Worm (Caenorhabditis elegans): ENCODE measurements around the gene T24H7.9.

- TF ChIP-seq sptf-1 (tag; optimal IDR thresholded peaks at IDR 0.05) (no peak), alr-1 (tag; optimal IDR thresholded peaks at IDR 0.05; ENCODE audit: borderline replicate concordance) (no peak), egl-27 (tag; optimal IDR thresholded peaks at IDR 0.05) (no peak), lin-39 (tag; optimal IDR thresholded peaks at IDR 0.05) (no peak), nhr-85 (tag) (no peak), vab-15 (tag; optimal IDR thresholded peaks at IDR 0.05) (no peak), ets-5 (GFP tag; IDR thresholded peaks at IDR 0.05) (no peak), tbx-2 (tag; optimal IDR thresholded peaks at IDR 0.05) (no peak)
Measured at ce11 chrII:6207252-6207651, 28.1 kb downstream of the T24H7.9 start.

Measured in whole organism, L1 larva.